Fruit fly (Drosophila melanogaster) whole organism, embryonic: ENCODE results near the gene CG17349.

Experiments used
- ATbp ChIP-seq: fragments of 200-800 bp; sonication (Bioruptor generic); optimal IDR thresholded peaks from 2 replicates; lab custom pipeline; 2017; ENCODE audit warnings: missing biosample characterization, mild to moderate bottlenecking, missing genetic modification characterization, missing genetic modification reagents
- CG10147 ChIP-seq: fragments of 200-800 bp; sonication (Bioruptor generic); optimal IDR thresholded peaks from 2 replicates; lab custom pipeline; 2019; ENCODE audit warnings: missing biosample characterization, mild to moderate bottlenecking, missing genetic modification characterization, moderate library complexity
- CG10209 ChIP-seq: fragments of 200-800 bp; sonication (Bioruptor generic); optimal IDR thresholded peaks from 3 replicates; lab custom pipeline; 2017; ENCODE audit warnings: missing biosample characterization, mild to moderate bottlenecking, missing genetic modification characterization, missing genetic modification reagents
- CG10366 ChIP-seq: fragments of 200-800 bp; sonication (Bioruptor generic); IDR thresholded peaks from 2 replicates; pipeline ENCODE4 v1.3.6; 2022; ENCODE audit warnings: missing biosample characterization, missing genetic modification characterization
- CG11085 ChIP-seq: fragments of 200-800 bp; sonication (Bioruptor generic); IDR thresholded peaks from 2 replicates; pipeline ENCODE4 v1.3.6; 2022; ENCODE audit warnings: missing biosample characterization, missing genetic modification characterization
- CG1529 ChIP-seq: fragments of 200-800 bp; sonication (Bioruptor generic); optimal IDR thresholded peaks from 3 replicates; lab custom pipeline; 2018; ENCODE audit warnings: missing biosample characterization, missing genetic modification characterization
- CG18011 ChIP-seq: fragments of 200-800 bp; sonication (Bioruptor generic); optimal IDR thresholded peaks from 2 replicates; lab custom pipeline; 2017; ENCODE audit warnings: missing biosample characterization, missing genetic modification characterization, mild to moderate bottlenecking, moderate library complexity, missing genotype
- CG18262 ChIP-seq: fragments of 200-800 bp; optimal IDR thresholded peaks from 3 replicates; lab custom pipeline; 2019; ENCODE audit warnings: missing biosample characterization, mild to moderate bottlenecking, missing genetic modification characterization, moderate library complexity
- CG2202 ChIP-seq: fragments of 200-800 bp; sonication (Bioruptor generic); optimal IDR thresholded peaks from 2 replicates; lab custom pipeline; 2018; ENCODE audit warnings: missing biosample characterization, mild to moderate bottlenecking, missing genetic modification characterization
- CG2678 ChIP-seq: fragments of 200-800 bp; sonication (Bioruptor generic); optimal IDR thresholded peaks from 3 replicates; lab custom pipeline; 2019; ENCODE audit warnings: missing biosample characterization, mild to moderate bottlenecking, missing genetic modification characterization, moderate library complexity
- CG2889 ChIP-seq: fragments of 200-800 bp; sonication (Bioruptor generic); IDR thresholded peaks from 3 replicates; pipeline ENCODE4 v1.3.6; 2022; ENCODE audit warnings: missing biosample characterization, missing genetic modification characterization
- CG3281 ChIP-seq: fragments of 200-800 bp; sonication (Bioruptor generic); optimal IDR thresholded peaks from 3 replicates; lab custom pipeline; 2017; ENCODE audit warnings: missing biosample characterization, mild to moderate bottlenecking, missing genetic modification characterization
- CG33557 ChIP-seq: fragments of 200-800 bp; sonication (Bioruptor generic); optimal IDR thresholded peaks from 2 replicates; lab custom pipeline; 2019; ENCODE audit warnings: missing biosample characterization, mild to moderate bottlenecking, missing genetic modification characterization, moderate library complexity
- CG3726 ChIP-seq: fragments of 200-800 bp; sonication (Bioruptor generic); IDR thresholded peaks from 3 replicates; pipeline ENCODE4, ENCODE4 v1.3.6; 2022; ENCODE audit warnings: missing biosample characterization, missing genetic modification characterization
- CG4360 ChIP-seq: fragments of 200-800 bp; sonication (Bioruptor generic); IDR thresholded peaks from 2 replicates; pipeline ENCODE4 v1.3.6; 2022; ENCODE audit warnings: missing biosample characterization, missing genetic modification characterization
- CG4707 ChIP-seq: fragments of 200-800 bp; sonication (Bioruptor generic); optimal IDR thresholded peaks from 2 replicates; lab custom pipeline; 2018; ENCODE audit warnings: missing biosample characterization, mild to moderate bottlenecking, missing genetic modification characterization, moderate library complexity
- CG4820 ChIP-seq: fragments of 200-800 bp; sonication (Bioruptor generic); optimal IDR thresholded peaks from 3 replicates; lab custom pipeline; 2016; ENCODE audit warnings: missing biosample characterization, missing genetic modification characterization
- CG6813 ChIP-seq: fragments of 200-800 bp; sonication (Bioruptor generic); optimal IDR thresholded peaks from 2 replicates; lab custom pipeline; 2017; ENCODE audit warnings: missing biosample characterization, missing genetic modification characterization, mild to moderate bottlenecking, moderate library complexity, missing genetic modification reagents
- CG7963 ChIP-seq: fragments of 200-800 bp; sonication (Bioruptor generic); IDR thresholded peaks from 3 replicates; pipeline ENCODE4 v1.3.6; 2022; ENCODE audit warnings: missing biosample characterization, missing genetic modification characterization; ENCODE audit not compliant: partially characterized antibody
- CG9817 ChIP-seq: fragments of 200-800 bp; sonication (Bioruptor generic); optimal IDR thresholded peaks from 2 replicates; lab custom pipeline; 2018; ENCODE audit warnings: missing biosample characterization, mild to moderate bottlenecking, missing genetic modification characterization, moderate library complexity
- CG9876 ChIP-seq: fragments of 200-800 bp; sonication (Bioruptor generic); optimal IDR thresholded peaks from 2 replicates; lab custom pipeline; 2016; ENCODE audit warnings: missing biosample characterization, missing genetic modification characterization
- E2f1 ChIP-seq: fragments of 200-800 bp; sonication (Bioruptor generic); IDR thresholded peaks from 2 replicates; pipeline ENCODE4 v1.3.6; 2022; ENCODE audit warnings: missing biosample characterization, missing genetic modification characterization
- H2.0 ChIP-seq: fragments of 200-800 bp; sonication (Bioruptor generic); IDR thresholded peaks from 2 replicates; pipeline ENCODE4 v1.3.6; 2022; ENCODE audit warnings: missing biosample characterization, missing genetic modification characterization
- HmgZ ChIP-seq: fragments of 200-800 bp; sonication (Bioruptor generic); optimal IDR thresholded peaks from 2 replicates; lab custom pipeline; 2018; ENCODE audit warnings: missing biosample characterization, mild to moderate bottlenecking, missing genetic modification characterization
- Hr3 ChIP-seq: fragments of 200-800 bp; sonication (Bioruptor generic); optimal IDR thresholded peaks from 3 replicates; lab custom pipeline; 2016; ENCODE audit warnings: missing biosample characterization, missing genetic modification characterization
- Hr39 ChIP-seq: fragments of >200 bp; optimal IDR thresholded peaks from 2 replicates; lab custom pipeline; 2017
- Hr51 ChIP-seq, 2 experiments: fragments of 200-800 bp; sonication (Bioruptor generic); optimal IDR thresholded peaks; 2 replicates in 1 of 2; 3 replicates in 1 of 2; lab custom pipeline; 2016 to 2018; ENCODE audit warnings: missing biosample characterization in 2 of 2, missing genetic modification characterization in 2 of 2, mild to moderate bottlenecking in 1 of 2, moderate library complexity in 1 of 2
- Neu2 ChIP-seq: fragments of 200-800 bp; sonication (Bioruptor generic); optimal IDR thresholded peaks from 3 replicates; lab custom pipeline; 2016; ENCODE audit warnings: missing biosample characterization, missing genetic modification characterization, borderline replicate concordance
- Vsx1 ChIP-seq: fragments of 200-800 bp; sonication (Bioruptor generic); optimal IDR thresholded peaks from 2 replicates; lab custom pipeline; 2017; ENCODE audit warnings: missing biosample characterization, mild to moderate bottlenecking, missing genetic modification characterization, missing genetic modification reagents
- Xrp1 ChIP-seq: fragments of 200-800 bp; sonication (Bioruptor generic); IDR thresholded peaks from 2 replicates; pipeline ENCODE4 v1.3.6; 2022; ENCODE audit warnings: missing biosample characterization, missing genetic modification characterization
- al ChIP-seq: fragments of 200-800 bp; sonication (Bioruptor generic); IDR thresholded peaks from 2 replicates; pipeline ENCODE4 v1.3.6; 2022; ENCODE audit warnings: missing biosample characterization, missing genetic modification characterization
- bigmax ChIP-seq: fragments of 200-800 bp; sonication (Bioruptor generic); optimal IDR thresholded peaks from 2 replicates; lab custom pipeline; 2018; ENCODE audit warnings: missing biosample characterization, mild to moderate bottlenecking, missing genetic modification characterization
- corto ChIP-seq: fragments of 200-800 bp; sonication (Bioruptor generic); optimal IDR thresholded peaks from 2 replicates; lab custom pipeline; 2016; ENCODE audit warnings: missing biosample characterization, mild to moderate bottlenecking, missing genetic modification characterization, moderate library complexity
- crol ChIP-seq: fragments of 200-800 bp; sonication (Bioruptor generic); IDR thresholded peaks from 2 replicates; pipeline ENCODE4 v1.3.6; 2022; ENCODE audit warnings: missing biosample characterization, missing genetic modification characterization
- dmrt11E ChIP-seq: fragments of 200-800 bp; sonication (Bioruptor generic); optimal IDR thresholded peaks from 3 replicates; lab custom pipeline; 2018; ENCODE audit warnings: missing biosample characterization, mild to moderate bottlenecking, missing genetic modification characterization, moderate library complexity
- esg ChIP-seq: fragments of 200-800 bp; sonication (Bioruptor generic); conservative IDR thresholded peaks from 2 replicates; pipeline ENCODE4 v1.3.6; 2022; ENCODE audit warnings: missing biosample characterization, missing genetic modification characterization
- ewg ChIP-seq: fragments of 200-800 bp; sonication (Bioruptor generic); optimal IDR thresholded peaks from 3 replicates; lab custom pipeline; 2017; ENCODE audit warnings: mild to moderate bottlenecking, missing biosample characterization, missing genetic modification reagents, missing genetic modification characterization
- exex ChIP-seq: fragments of 200-800 bp; sonication (Bioruptor generic); optimal IDR thresholded peaks from 4 replicates; lab custom pipeline; 2018; ENCODE audit warnings: missing biosample characterization, mild to moderate bottlenecking, missing genetic modification characterization, moderate library complexity
- fd64A ChIP-seq: fragments of 200-800 bp; sonication (Bioruptor generic); optimal IDR thresholded peaks from 3 replicates; lab custom pipeline; 2018; ENCODE audit warnings: missing biosample characterization, mild to moderate bottlenecking, missing genetic modification characterization
- gt ChIP-seq: fragments of 200-800 bp; sonication (Bioruptor generic); IDR thresholded peaks from 2 replicates; pipeline ENCODE4 v1.3.6; 2022; ENCODE audit warnings: missing biosample characterization, missing genetic modification characterization
- lbe ChIP-seq: fragments of 200-800 bp; sonication (Bioruptor generic); optimal IDR thresholded peaks from 2 replicates; lab custom pipeline; 2016; ENCODE audit warnings: missing biosample characterization, mild to moderate bottlenecking, missing genetic modification characterization
- lov ChIP-seq, 2 experiments: fragments of 200-800 bp in 1 of 2; fragments of >200 bp in 1 of 2; sonication (Bioruptor generic) in 1 of 2; IDR thresholded peaks in 1 of 2; optimal IDR thresholded peaks in 1 of 2; 2 replicates in 1 of 2; 3 replicates in 1 of 2; pipeline versions ENCODE4 v1.3.6 to Lab custom; 2017 to 2022; ENCODE audit warnings: missing biosample characterization in 1 of 2, missing genetic modification characterization in 1 of 2
- pita ChIP-seq: fragments of 200-800 bp; sonication (Bioruptor generic); optimal IDR thresholded peaks from 2 replicates; lab custom pipeline; 2017; ENCODE audit warnings: missing biosample characterization, mild to moderate bottlenecking, missing genetic modification characterization
- repo ChIP-seq: fragments of 200-800 bp; sonication (Bioruptor generic); optimal IDR thresholded peaks from 2 replicates; lab custom pipeline; 2016; ENCODE audit warnings: missing biosample characterization, missing genetic modification characterization
- sc ChIP-seq, 3 experiments: fragments of >200 bp in 2 of 3; fragments of 200-800 bp in 1 of 3; sonication (Bioruptor generic) in 1 of 3; optimal IDR thresholded peaks; 2 replicates in 2 of 3; 3 replicates in 1 of 3; lab custom pipeline; 2017; ENCODE audit warnings: mild to moderate bottlenecking in 1 of 3, missing biosample characterization in 1 of 3, missing genetic modification characterization in 1 of 3, missing genetic modification reagents in 1 of 3
- tap ChIP-seq: fragments of 200-800 bp; optimal IDR thresholded peaks from 3 replicates; lab custom pipeline; 2019; ENCODE audit warnings: missing biosample characterization, mild to moderate bottlenecking, missing genetic modification characterization, moderate library complexity
- tgo ChIP-seq: fragments of 200-800 bp; sonication (Bioruptor generic); IDR thresholded peaks from 3 replicates; pipeline ENCODE4 v1.3.6; 2022; ENCODE audit warnings: missing biosample characterization, missing genetic modification characterization
- trem ChIP-seq: fragments of 200-800 bp; optimal IDR thresholded peaks from 3 replicates; lab custom pipeline; 2019; ENCODE audit warnings: missing biosample characterization, mild to moderate bottlenecking, missing genetic modification characterization, moderate library complexity
- twi ChIP-seq: fragments of 200-800 bp; optimal IDR thresholded peaks from 2 replicates; lab custom pipeline; 2019; ENCODE audit warnings: missing biosample characterization, mild to moderate bottlenecking, missing genetic modification characterization, moderate library complexity
- unpg ChIP-seq: fragments of 200-800 bp; sonication (Bioruptor generic); optimal IDR thresholded peaks from 3 replicates; lab custom pipeline; 2018; ENCODE audit warnings: missing biosample characterization, mild to moderate bottlenecking, missing genetic modification characterization, moderate library complexity

The CG17349 gene

dm6 chr2L:19370046-19370445 is at the start of gene CG17349 (continued):
- TF ChIP-seq repo (GFP tag; lab: Kevin White, UChicago) (no peak), unpg (peak; percentile 23), CG3726 (no peak), tgo (no peak), bigmax (GFP tag; lab: Kevin White, UChicago) (no peak), CG9817 (tag; lab: Kevin White, UChicago) (no peak), al (GFP tag; lab: Robert Waterston, UW) (no peak), CG2889 (GFP tag; lab: Robert Waterston, UW) (no peak), CG7963 (GFP tag; lab: Robert Waterston, UW) (no peak), CG2202 (peak; percentile 62), twi (tag; lab: Kevin White, UChicago) (no peak), pita (GFP tag; lab: Kevin White, UChicago) (no peak), Hr39 (lab: Kevin White, UChicago) (no peak), CG3281 (GFP tag; lab: Kevin White, UChicago) (no peak), CG18262 (tag; lab: Kevin White, UChicago) (peak; percentile 27), CG10209 (GFP tag; lab: Kevin White, UChicago) (peak; percentile 11), CG9876 (GFP tag; lab: Kevin White, UChicago) (no peak), CG4360 (GFP tag; lab: Robert Waterston, UW) (no peak), ATbp (GFP tag; lab: Kevin White, UChicago) (peak; percentile 66), esg (no peak), CG6813 (peak; percentile 46), H2.0 (no peak), HmgZ (tag; lab: Kevin White, UChicago) (no peak), lbe (GFP tag; lab: Kevin White, UChicago) (no peak), Vsx1 (peak; percentile 18), tap (tag; lab: Kevin White, UChicago) (no peak), CG4820 (GFP tag; lab: Kevin White, UChicago) (no peak), exex (tag; lab: Kevin White, UChicago) (no peak), CG10366 (no peak), CG11085 (no peak), CG33557 (GFP tag; lab: Kevin White, UChicago) (peak; percentile 51), CG18011 (no peak), Neu2 (no peak), corto (no peak), dmrt11E (peak; percentile 60), E2f1 (GFP tag; lab: Robert Waterston, UW) (no peak), trem (tag; lab: Kevin White, UChicago) (peak; percentile 3), CG1529 (GFP tag; lab: Kevin White, UChicago) (peak; percentile 54), CG4707 (no peak), CG10147 (GFP tag; lab: Kevin White, UChicago) (no peak), sc (optimal IDR thresholded peaks at IDR 0.05; lab: Kevin White, UChicago) (no peak), sc (GFP tag; optimal IDR thresholded peaks at IDR 0.05; lab: Kevin White, UChicago) (peak; percentile 34), Hr3 (GFP tag; lab: Kevin White, UChicago) (no peak), crol (GFP tag; lab: Robert Waterston, UW) (peak; percentile 35; the same call in 1 of the 2 replicates), ewg (GFP tag; lab: Kevin White, UChicago) (peak; percentile 14), fd64A (GFP tag; lab: Kevin White, UChicago) (peak; percentile 44), lov (optimal IDR thresholded peaks at IDR 0.05; lab: Kevin White, UChicago) (no peak), lov (GFP tag; IDR thresholded peaks at IDR 0.05; lab: Robert Waterston, UW) (0 out of 3 replicates have a peak, but pooled peaks have one; percentile 27), gt (GFP tag; lab: Robert Waterston, UW) (no peak), Xrp1 (GFP tag; lab: Robert Waterston, UW) (peak; percentile 55), CG2678 (tag; lab: Kevin White, UChicago) (peak; percentile 46), Hr51 (GFP tag; optimal IDR thresholded peaks at IDR 0.05; lab: Kevin White, UChicago) (no peak)
